Fruit fly (Drosophila melanogaster): ENCODE data around the gene Drak.

The Drak gene

dm6 chrX:11576540-11576939 lies 83.6 kb downstream of the Drak start, which contains the start of gene CG11695 (continued):
- no peak for TF ChIP-seq crc (GFP tag; optimal IDR thresholded peaks at IDR 0.05)
- peak; percentile 67 for TF ChIP-seq PHDP (tag; optimal IDR thresholded peaks at IDR 0.05)
- TF ChIP-seq Hsf (GFP tag; optimal IDR thresholded peaks at IDR 0.05), result peak; percentile 67
- TF ChIP-seq CG14710 (tag; optimal IDR thresholded peaks at IDR 0.05), result peak; percentile 73
- no peak for TF ChIP-seq CG42726 (GFP tag; IDR thresholded peaks at IDR 0.05; ENCODE audit: partially characterized antibody)
- peak; percentile 62 for TF ChIP-seq Hmr (GFP tag; optimal IDR thresholded peaks at IDR 0.05)
- no peak for TF ChIP-seq cad (GFP tag; optimal IDR thresholded peaks at IDR 0.05)
- no peak for TF ChIP-seq CG7987 (GFP tag; optimal IDR thresholded peaks at IDR 0.05)
- peak; percentile 59 for TF ChIP-seq CG31441 (GFP tag; IDR thresholded peaks at IDR 0.05)
- peak; percentile 50 for TF ChIP-seq CG9609 (GFP tag; optimal IDR thresholded peaks at IDR 0.05)
- no peak for TF ChIP-seq pan (optimal IDR thresholded peaks at IDR 0.05)
- peak in 1 of 2 experiments; percentile 45 for TF ChIP-seq pan (GFP tag; optimal IDR thresholded peaks at IDR 0.05 in 1 of 2, IDR thresholded peaks at IDR 0.05 in 1 of 2)
- no peak for TF ChIP-seq ham (GFP tag; IDR thresholded peaks at IDR 0.05)
- TF ChIP-seq CG11247 (GFP tag; IDR thresholded peaks at IDR 0.05), result peak; percentile 57
- TF ChIP-seq CG3726 (GFP tag; IDR thresholded peaks at IDR 0.05), result no peak
- peak; percentile 29 for TF ChIP-seq Camta (GFP tag; optimal IDR thresholded peaks at IDR 0.05)
- no peak for TF ChIP-seq Dip2 (GFP tag; IDR thresholded peaks at IDR 0.05)
- no peak for TF ChIP-seq sna (GFP tag; IDR thresholded peaks at IDR 0.05; ENCODE audit: partially characterized antibody)
- TF ChIP-seq gro (GFP tag; optimal IDR thresholded peaks at IDR 0.05), result no peak
- TF ChIP-seq CG1832 (GFP tag; optimal IDR thresholded peaks at IDR 0.05), result no peak
- TF ChIP-seq Atf-2 (GFP tag; optimal IDR thresholded peaks at IDR 0.05), result peak; percentile 19
- TF ChIP-seq CG4424 (GFP tag; optimal IDR thresholded peaks at IDR 0.05), result peak; percentile 58
- peak; percentile 56 for TF ChIP-seq CG10366 (GFP tag; IDR thresholded peaks at IDR 0.05)
- peak; percentile 47; the same call in 1 of the 2 replicates for TF ChIP-seq esg (GFP tag; conservative IDR thresholded peaks at IDR 0.05)
- peak; percentile 78 for TF ChIP-seq phol (tag; optimal IDR thresholded peaks at IDR 0.05)
- TF ChIP-seq trem (tag; optimal IDR thresholded peaks at IDR 0.05), result peak; percentile 63
- TF ChIP-seq Atf6 (GFP tag; IDR thresholded peaks at IDR 0.05), result peak; percentile 34; the same call in 1 of the 2 replicates
- TF ChIP-seq ash1 (GFP tag; optimal IDR thresholded peaks at IDR 0.05), result no peak
- TF ChIP-seq vnd (GFP tag; IDR thresholded peaks at IDR 0.05; ENCODE audit: partially characterized antibody), result no peak
- TF ChIP-seq CG12155 (GFP tag; optimal IDR thresholded peaks at IDR 0.05), result peak; percentile 60
- TF ChIP-seq Usf (GFP tag; optimal IDR thresholded peaks at IDR 0.05), result no peak
- peak; percentile 91 for TF ChIP-seq Med (GFP tag)
- no peak for TF ChIP-seq unc-4 (GFP tag; IDR thresholded peaks at IDR 0.05; ENCODE audit: partially characterized antibody)
- TF ChIP-seq CG7745 (tag; optimal IDR thresholded peaks at IDR 0.05), result no peak
- no peak for TF ChIP-seq CG3163 (GFP tag; optimal IDR thresholded peaks at IDR 0.05)
- TF ChIP-seq D (optimal IDR thresholded peaks at IDR 0.05), result no peak
- no peak for TF ChIP-seq D (GFP tag; optimal IDR thresholded peaks at IDR 0.05)
- no peak for TF ChIP-seq CG43689 (GFP tag; IDR thresholded peaks at IDR 0.05)
- TF ChIP-seq CG5180 (GFP tag; optimal IDR thresholded peaks at IDR 0.05), result no peak
- TF ChIP-seq hth (optimal IDR thresholded peaks at IDR 0.05), result no peak
- no peak for TF ChIP-seq HmgD (GFP tag; optimal IDR thresholded peaks at IDR 0.05)
- no peak for TF ChIP-seq grn (GFP tag; optimal IDR thresholded peaks at IDR 0.05)
- peak; percentile 11; the same call in 1 of the 2 replicates for TF ChIP-seq Scr (GFP tag; IDR thresholded peaks at IDR 0.05; ENCODE audit: partially characterized antibody)
- peak; percentile 24 for TF ChIP-seq HLH54F (GFP tag; optimal IDR thresholded peaks at IDR 0.05)
- TF ChIP-seq bigmax (GFP tag; optimal IDR thresholded peaks at IDR 0.05), result no peak
- no peak for TF ChIP-seq Sox102F (GFP tag; optimal IDR thresholded peaks at IDR 0.05)
- peak; percentile 33 for TF ChIP-seq CHES-1-like (GFP tag; optimal IDR thresholded peaks at IDR 0.05)
- peak; percentile 23 for TF ChIP-seq CG18011 (GFP tag; optimal IDR thresholded peaks at IDR 0.05)
- peak; percentile 8 for TF ChIP-seq Dad (GFP tag; optimal IDR thresholded peaks at IDR 0.05)
- peak; percentile 72 for TF ChIP-seq CG12659 (GFP tag; optimal IDR thresholded peaks at IDR 0.05)
- no peak for TF ChIP-seq CG17912 (GFP tag; optimal IDR thresholded peaks at IDR 0.05)
- TF ChIP-seq ATbp (GFP tag; optimal IDR thresholded peaks at IDR 0.05), result no peak

Data from whole organism, embryonic.